Worm (Caenorhabditis elegans): ENCODE data around the gene C03G5.14.

ce11 chrX:8545971-8546442 lies 24.3 kb downstream of the C03G5.14 start, which contains the start of gene sdha-1:
- TF ChIP-seq tab-1 (GFP tag; IDR thresholded peaks at IDR 0.05), result no peak
- TF ChIP-seq med-1 (GFP tag; optimal IDR thresholded peaks at IDR 0.05; ENCODE audit: insufficient read depth), result no peak

Measured in whole organism, midembryonic.